Fruit fly (Drosophila melanogaster): ENCODE data around the gene Etfb.

dm6 chr3R:29783210-29783609 lies 19.5 kb downstream of the Etfb start:
- TF ChIP-seq CG12605 (GFP tag; IDR thresholded peaks at IDR 0.05) (no peak), Ets98B (GFP tag; IDR thresholded peaks at IDR 0.05) (no peak), CG32121 (GFP tag; IDR thresholded peaks at IDR 0.05) (no peak), CG13204 (GFP tag; optimal IDR thresholded peaks at IDR 0.05) (no peak), CG8159 (tag; optimal IDR thresholded peaks at IDR 0.05) (no peak), gl (tag; optimal IDR thresholded peaks at IDR 0.05) (no peak), EcR (GFP tag; optimal IDR thresholded peaks at IDR 0.05) (no peak), Pif1A (GFP tag; optimal IDR thresholded peaks at IDR 0.05) (no peak)

Measured in whole organism, pupa.